Fruit fly (Drosophila melanogaster): ENCODE measurements around the gene CG31522.

CG31522 gene

dm6 chr3R:4399810-4400496 lies 62.7 kb downstream of the CG31522 start (continued):
- no peak for TF ChIP-seq dan (GFP tag; IDR thresholded peaks at IDR 0.05)
- 0 out of 2 replicates have a peak, but pooled peaks have one; percentile 22 for TF ChIP-seq CG3847 (GFP tag; IDR thresholded peaks at IDR 0.05)
- no peak for TF ChIP-seq tap (tag; optimal IDR thresholded peaks at IDR 0.05)
- TF ChIP-seq CG4282 (GFP tag; optimal IDR thresholded peaks at IDR 0.05) = no peak
- no peak for TF ChIP-seq esg (GFP tag; conservative IDR thresholded peaks at IDR 0.05)
- no peak for TF ChIP-seq pnt (GFP tag; optimal IDR thresholded peaks at IDR 0.05)
- TF ChIP-seq Hr3 (GFP tag; optimal IDR thresholded peaks at IDR 0.05) = peak; percentile 39
- TF ChIP-seq Dek (tag; optimal IDR thresholded peaks at IDR 0.05) = no peak
- no peak for TF ChIP-seq tna (GFP tag; IDR thresholded peaks at IDR 0.05; ENCODE audit: partially characterized antibody)
- TF ChIP-seq CG6175 (GFP tag; IDR thresholded peaks at IDR 0.05) = no peak
- TF ChIP-seq CG1647 (GFP tag; optimal IDR thresholded peaks at IDR 0.05) = no peak
- TF ChIP-seq pan (optimal IDR thresholded peaks at IDR 0.05) = no peak
- TF ChIP-seq pan (GFP tag; optimal IDR thresholded peaks at IDR 0.05 in 1 of 2, IDR thresholded peaks at IDR 0.05 in 1 of 2) = no peak
- no peak for TF ChIP-seq wdn (GFP tag; IDR thresholded peaks at IDR 0.05)
- no peak for TF ChIP-seq CG32767 (GFP tag; IDR thresholded peaks at IDR 0.05)
- no peak for TF ChIP-seq Hand (GFP tag; optimal IDR thresholded peaks at IDR 0.05)
- TF ChIP-seq Jarid2 (GFP tag; optimal IDR thresholded peaks at IDR 0.05) = no peak
- TF ChIP-seq Nf-YC (tag; optimal IDR thresholded peaks at IDR 0.05) = peak; percentile 2
- TF ChIP-seq CG4617 (GFP tag; optimal IDR thresholded peaks at IDR 0.05; ENCODE audit: borderline replicate concordance) = peak; percentile 40
- TF ChIP-seq CG10462 (GFP tag; optimal IDR thresholded peaks at IDR 0.05) = no peak
- no peak for TF ChIP-seq Bteb2 (GFP tag; optimal IDR thresholded peaks at IDR 0.05)
- no peak for TF ChIP-seq Drgx (GFP tag; IDR thresholded peaks at IDR 0.05)
- no peak for TF ChIP-seq D (optimal IDR thresholded peaks at IDR 0.05)
- TF ChIP-seq D (GFP tag; optimal IDR thresholded peaks at IDR 0.05) = no peak
- TF ChIP-seq BtbVII (GFP tag; optimal IDR thresholded peaks at IDR 0.05) = no peak
- no peak for TF ChIP-seq CG8089 (GFP tag; optimal IDR thresholded peaks at IDR 0.05)
- no peak for TF ChIP-seq CG6254 (GFP tag; optimal IDR thresholded peaks at IDR 0.05)
- no peak for TF ChIP-seq klu (GFP tag; IDR thresholded peaks at IDR 0.05)
- TF ChIP-seq cwo (GFP tag; optimal IDR thresholded peaks at IDR 0.05) = no peak
- peak; percentile 18 for TF ChIP-seq CG10267 (tag; optimal IDR thresholded peaks at IDR 0.05)
- no peak for TF ChIP-seq CG31365 (tag; optimal IDR thresholded peaks at IDR 0.05)
- TF ChIP-seq caup (GFP tag; optimal IDR thresholded peaks at IDR 0.05; ENCODE audit: severe bottlenecking) = no peak
- no peak for TF ChIP-seq lov (optimal IDR thresholded peaks at IDR 0.05)
- no peak for TF ChIP-seq lov (GFP tag; IDR thresholded peaks at IDR 0.05)
- TF ChIP-seq Mad (GFP tag; optimal IDR thresholded peaks at IDR 0.05) = no peak
- TF ChIP-seq CG13287 (GFP tag; IDR thresholded peaks at IDR 0.05; ENCODE audit: partially characterized antibody) = peak; percentile 15; the same call in 1 of the 2 replicates
- TF ChIP-seq sna (GFP tag; IDR thresholded peaks at IDR 0.05; ENCODE audit: partially characterized antibody) = no peak
- no peak for TF ChIP-seq CkIIα-i1 (GFP tag; IDR thresholded peaks at IDR 0.05)
- peak; percentile 38 for TF ChIP-seq CG9437 (GFP tag; optimal IDR thresholded peaks at IDR 0.05)
- no peak for TF ChIP-seq aop (GFP tag; IDR thresholded peaks at IDR 0.05)
- TF ChIP-seq hth (optimal IDR thresholded peaks at IDR 0.05) = no peak
- no peak for TF ChIP-seq CG6813 (GFP tag; optimal IDR thresholded peaks at IDR 0.05)
- no peak for TF ChIP-seq CG10959 (GFP tag; IDR thresholded peaks at IDR 0.05)
- no peak for TF ChIP-seq CG10274 (GFP tag; optimal IDR thresholded peaks at IDR 0.05)
- no peak for TF ChIP-seq gro (GFP tag; optimal IDR thresholded peaks at IDR 0.05)
- no peak for TF ChIP-seq abd-A (tag; optimal IDR thresholded peaks at IDR 0.05)
- TF ChIP-seq jigr1 (GFP tag; IDR thresholded peaks at IDR 0.05) = no peak
- no peak for TF ChIP-seq CG2199 (GFP tag; IDR thresholded peaks at IDR 0.05)
- peak; percentile 69 for TF ChIP-seq MBD-R2 (GFP tag; IDR thresholded peaks at IDR 0.05)
- TF ChIP-seq eve (GFP tag; optimal IDR thresholded peaks at IDR 0.05) = no peak
- TF ChIP-seq CG11398 (GFP tag; optimal IDR thresholded peaks at IDR 0.05) = no peak
